Fruit fly (Drosophila melanogaster) whole organism, embryonic: ENCODE results near the gene Cad96Cb.

ENCODE experiments used
- B-H1 ChIP-seq: fragments of 200-800 bp; sonication (Bioruptor generic); IDR thresholded peaks from 3 replicates; pipeline ENCODE4 v1.3.6; 2022; ENCODE audit warnings: missing biosample characterization, missing genetic modification characterization
- BtbVII ChIP-seq: fragments of 200-800 bp; sonication (Bioruptor generic); optimal IDR thresholded peaks from 3 replicates; lab custom pipeline; 2017; ENCODE audit warnings: missing biosample characterization, mild to moderate bottlenecking, missing genetic modification characterization
- C15 ChIP-seq: fragments of 200-800 bp; sonication (Bioruptor generic); IDR thresholded peaks from 3 replicates; pipeline ENCODE4 v1.3.6; 2022; ENCODE audit warnings: missing biosample characterization, missing genetic modification characterization
- CG10959 ChIP-seq: fragments of 200-800 bp; sonication (Bioruptor generic); IDR thresholded peaks from 2 replicates; pipeline ENCODE4 v1.3.6; 2022; ENCODE audit warnings: missing biosample characterization, missing genetic modification characterization
- CG11247 ChIP-seq: fragments of 200-800 bp; sonication (Bioruptor generic); IDR thresholded peaks from 2 replicates; pipeline ENCODE4 v1.3.6; 2022; ENCODE audit warnings: missing biosample characterization, missing genetic modification characterization
- CG12299 ChIP-seq: fragments of 200-800 bp; sonication (Bioruptor generic); optimal IDR thresholded peaks from 2 replicates; lab custom pipeline; 2018; ENCODE audit warnings: missing biosample characterization, mild to moderate bottlenecking, missing genetic modification characterization
- CG1233 ChIP-seq: fragments of 200-800 bp; sonication (Bioruptor generic); optimal IDR thresholded peaks from 4 replicates; lab custom pipeline; 2018; ENCODE audit warnings: missing biosample characterization, mild to moderate bottlenecking, missing genetic modification characterization
- CG12391 ChIP-seq: fragments of 200-800 bp; sonication (Bioruptor generic); optimal IDR thresholded peaks from 3 replicates; lab custom pipeline; 2018; ENCODE audit warnings: missing biosample characterization, mild to moderate bottlenecking, missing genetic modification characterization, moderate library complexity
- CG12942 ChIP-seq: fragments of 200-800 bp; sonication (Bioruptor generic); optimal IDR thresholded peaks from 3 replicates; lab custom pipeline; 2016; ENCODE audit warnings: missing biosample characterization, missing genetic modification characterization
- CG15269 ChIP-seq: fragments of 200-800 bp; sonication (Bioruptor generic); optimal IDR thresholded peaks from 2 replicates; lab custom pipeline; 2018; ENCODE audit warnings: missing biosample characterization, mild to moderate bottlenecking, missing genetic modification characterization, moderate library complexity
- CG16813 ChIP-seq: fragments of 200-800 bp; sonication (Bioruptor generic); IDR thresholded peaks from 3 replicates; pipeline ENCODE4 v1.3.6; 2022; ENCODE audit warnings: missing biosample characterization, missing genetic modification characterization; ENCODE audit not compliant: partially characterized antibody
- CG17361 ChIP-seq: fragments of 200-800 bp; sonication (Bioruptor generic); IDR thresholded peaks from 3 replicates; pipeline ENCODE4 v1.3.6; 2022; ENCODE audit warnings: missing biosample characterization, missing genetic modification characterization
- CG17612 ChIP-seq: fragments of 200-800 bp; sonication (Bioruptor generic); IDR thresholded peaks from 2 replicates; pipeline ENCODE4 v1.3.6; 2022; ENCODE audit warnings: missing biosample characterization, missing genetic modification characterization
- CG2202 ChIP-seq: fragments of 200-800 bp; sonication (Bioruptor generic); optimal IDR thresholded peaks from 2 replicates; lab custom pipeline; 2018; ENCODE audit warnings: missing biosample characterization, mild to moderate bottlenecking, missing genetic modification characterization
- CG34376 ChIP-seq: fragments of 200-800 bp; sonication (Bioruptor generic); optimal IDR thresholded peaks from 2 replicates; lab custom pipeline; 2018; ENCODE audit warnings: missing biosample characterization, mild to moderate bottlenecking, missing genetic modification characterization
- CG42726 ChIP-seq: fragments of 200-800 bp; sonication (Bioruptor generic); IDR thresholded peaks from 2 replicates; pipeline ENCODE4 v1.3.6; 2022; ENCODE audit warnings: missing biosample characterization, missing genetic modification characterization; ENCODE audit not compliant: partially characterized antibody
- CG4282 ChIP-seq: fragments of 200-800 bp; sonication (Bioruptor generic); optimal IDR thresholded peaks from 2 replicates; lab custom pipeline; 2016; ENCODE audit warnings: missing biosample characterization, missing genetic modification characterization
- CG4424 ChIP-seq: fragments of 200-800 bp; sonication (Bioruptor generic); optimal IDR thresholded peaks from 3 replicates; lab custom pipeline; 2016; ENCODE audit warnings: missing biosample characterization, missing genetic modification characterization
- CG7928 ChIP-seq: fragments of 200-800 bp; sonication (Bioruptor generic); optimal IDR thresholded peaks from 2 replicates; lab custom pipeline; 2017; ENCODE audit warnings: missing biosample characterization, mild to moderate bottlenecking, missing genetic modification characterization
- CG9932 ChIP-seq: fragments of 200-800 bp; sonication (Bioruptor generic); IDR thresholded peaks from 2 replicates; pipeline ENCODE4 v1.3.6; 2022; ENCODE audit warnings: missing biosample characterization, missing genetic modification characterization
- Elba2 ChIP-seq: fragments of 200-800 bp; sonication (Bioruptor generic); optimal IDR thresholded peaks from 3 replicates; lab custom pipeline; 2016; ENCODE audit warnings: missing biosample characterization, missing genetic modification characterization
- Ets97D ChIP-seq: fragments of 200-800 bp; sonication (Bioruptor generic); optimal IDR thresholded peaks from 3 replicates; lab custom pipeline; 2016; ENCODE audit warnings: missing biosample characterization, missing genetic modification characterization
- Gug ChIP-seq: fragments of 200-800 bp; sonication (Bioruptor generic); IDR thresholded peaks from 4 replicates; pipeline ENCODE4 v1.3.6; 2022; ENCODE audit warnings: missing biosample characterization, missing genetic modification characterization
- Hmx ChIP-seq: fragments of 200-800 bp; sonication (Bioruptor generic); optimal IDR thresholded peaks from 2 replicates; lab custom pipeline; 2016; ENCODE audit warnings: missing biosample characterization, missing genetic modification characterization
- MBD-R2 ChIP-seq: fragments of 200-800 bp; sonication (Bioruptor generic); IDR thresholded peaks from 2 replicates; pipeline ENCODE4 v1.3.6; 2022; ENCODE audit warnings: missing biosample characterization, missing genetic modification characterization
- Nf-YA ChIP-seq: fragments of 200-800 bp; sonication (Bioruptor generic); IDR thresholded peaks from 2 replicates; pipeline ENCODE4 v1.3.6; 2022; ENCODE audit warnings: missing biosample characterization, missing genetic modification characterization
- Oaz ChIP-seq: fragments of 200-800 bp; sonication (Bioruptor generic); IDR thresholded peaks from 2 replicates; pipeline ENCODE4 v1.3.6; 2022; ENCODE audit warnings: missing biosample characterization, missing genetic modification characterization
- Ravus ChIP-seq: fragments of 200-800 bp; sonication (Bioruptor generic); IDR thresholded peaks from 2 replicates; pipeline ENCODE4 v1.3.6; 2022; ENCODE audit warnings: missing biosample characterization, missing genetic modification characterization
- Trl ChIP-seq, 3 experiments: fragments of >200 bp in 2 of 3; fragments of 200-800 bp in 1 of 3; sonication (Bioruptor generic) in 1 of 3; optimal IDR thresholded peaks; 2 replicates in 1 of 3; 3 replicates in 2 of 3; lab custom pipeline; 2016 to 2017; ENCODE audit warnings: missing biosample characterization in 1 of 3, missing genetic modification characterization in 1 of 3
- Xbp1 ChIP-seq: fragments of 200-800 bp; sonication (Bioruptor generic); optimal IDR thresholded peaks from 3 replicates; lab custom pipeline; 2016; ENCODE audit warnings: missing biosample characterization, mild to moderate bottlenecking, missing genetic modification characterization
- aop ChIP-seq: fragments of 200-800 bp; sonication (Bioruptor generic); IDR thresholded peaks from 2 replicates; pipeline ENCODE4 v1.3.6; 2022; ENCODE audit warnings: missing biosample characterization, missing genetic modification characterization
- ash1 ChIP-seq: fragments of 200-800 bp; sonication (Bioruptor generic); optimal IDR thresholded peaks from 2 replicates; lab custom pipeline; 2018; ENCODE audit warnings: missing biosample characterization, mild to moderate bottlenecking, missing genetic modification characterization
- cas ChIP-seq: fragments of 200-800 bp; sonication (Bioruptor generic); IDR thresholded peaks from 2 replicates; pipeline ENCODE4 v1.3.6; 2022; ENCODE audit warnings: missing biosample characterization, missing genetic modification characterization
- cwo ChIP-seq: fragments of 200-800 bp; sonication (Bioruptor generic); optimal IDR thresholded peaks from 3 replicates; lab custom pipeline; 2017; ENCODE audit warnings: missing biosample characterization, missing genetic modification characterization, mild to moderate bottlenecking, moderate library complexity, missing genetic modification reagents
- da ChIP-seq: fragments of 200-800 bp; sonication (Bioruptor generic); optimal IDR thresholded peaks from 2 replicates; lab custom pipeline; 2016; ENCODE audit warnings: missing biosample characterization, missing genetic modification characterization
- dmrt99B ChIP-seq: fragments of 200-800 bp; sonication (Bioruptor generic); optimal IDR thresholded peaks from 2 replicates; lab custom pipeline; 2018; ENCODE audit warnings: missing biosample characterization, mild to moderate bottlenecking, missing genetic modification characterization, moderate library complexity
- fd102C ChIP-seq: fragments of 200-800 bp; sonication (Bioruptor generic); optimal IDR thresholded peaks from 2 replicates; lab custom pipeline; 2018; ENCODE audit warnings: missing biosample characterization, mild to moderate bottlenecking, missing genetic modification characterization, moderate library complexity
- gce ChIP-seq: fragments of 200-800 bp; sonication (Bioruptor generic); IDR thresholded peaks from 3 replicates; pipeline ENCODE4 v1.3.6; 2022; ENCODE audit warnings: missing biosample characterization, missing genetic modification characterization
- her ChIP-seq: fragments of 200-800 bp; sonication (Bioruptor generic); optimal IDR thresholded peaks from 2 replicates; lab custom pipeline; 2016; ENCODE audit warnings: missing biosample characterization, missing genetic modification characterization
- ind ChIP-seq: fragments of 200-800 bp; sonication (Bioruptor generic); optimal IDR thresholded peaks from 3 replicates; lab custom pipeline; 2016; ENCODE audit warnings: missing biosample characterization, missing genetic modification characterization
- insv ChIP-seq, 2 experiments: fragments of 200-800 bp; sonication (Bioruptor generic); optimal IDR thresholded peaks; 3 replicates each; lab custom pipeline; 2016 to 2018; ENCODE audit warnings: missing biosample characterization in 2 of 2, missing genetic modification characterization in 2 of 2
- jing ChIP-seq: fragments of 200-800 bp; sonication (Bioruptor generic); optimal IDR thresholded peaks from 2 replicates; lab custom pipeline; 2018; ENCODE audit warnings: missing biosample characterization, mild to moderate bottlenecking, missing genetic modification characterization
- kah ChIP-seq: fragments of 200-800 bp; sonication (Bioruptor generic); optimal IDR thresholded peaks from 2 replicates; lab custom pipeline; 2018; ENCODE audit warnings: missing biosample characterization, mild to moderate bottlenecking, missing genetic modification characterization
- kni ChIP-seq: fragments of 200-800 bp; sonication (Bioruptor generic); optimal IDR thresholded peaks from 3 replicates; lab custom pipeline; 2017; ENCODE audit warnings: mild to moderate bottlenecking, missing biosample characterization, missing genetic modification reagents, missing genetic modification characterization
- odd ChIP-seq: fragments of 200-800 bp; sonication (Bioruptor generic); optimal IDR thresholded peaks from 2 replicates; lab custom pipeline; 2017; ENCODE audit warnings: missing biosample characterization, mild to moderate bottlenecking, missing genetic modification characterization
- p53 ChIP-seq: fragments of 200-800 bp; sonication (Bioruptor generic); optimal IDR thresholded peaks from 2 replicates; lab custom pipeline; 2016; ENCODE audit warnings: missing biosample characterization, missing genetic modification characterization
- shn ChIP-seq: fragments of 200-800 bp; sonication (Bioruptor generic); optimal IDR thresholded peaks from 3 replicates; lab custom pipeline; 2016; ENCODE audit warnings: missing biosample characterization, missing genetic modification characterization
- trem ChIP-seq: fragments of 200-800 bp; optimal IDR thresholded peaks from 3 replicates; lab custom pipeline; 2019; ENCODE audit warnings: missing biosample characterization, mild to moderate bottlenecking, missing genetic modification characterization, moderate library complexity
- ttk ChIP-seq: fragments of 200-800 bp; sonication (Bioruptor generic); IDR thresholded peaks from 2 replicates; pipeline ENCODE4 v2.1.2; 2022; ENCODE audit warnings: missing biosample characterization, missing genetic modification characterization
- usp ChIP-seq: fragments of >200 bp; optimal IDR thresholded peaks from 2 replicates; lab custom pipeline; 2017; ENCODE audit warnings: missing biosample characterization, missing genetic modification characterization
- wek ChIP-seq: fragments of 200-800 bp; sonication (Bioruptor generic); optimal IDR thresholded peaks from 3 replicates; lab custom pipeline; 2018; ENCODE audit warnings: missing biosample characterization, mild to moderate bottlenecking, missing genetic modification characterization, moderate library complexity

The Cad96Cb gene

DNA sequence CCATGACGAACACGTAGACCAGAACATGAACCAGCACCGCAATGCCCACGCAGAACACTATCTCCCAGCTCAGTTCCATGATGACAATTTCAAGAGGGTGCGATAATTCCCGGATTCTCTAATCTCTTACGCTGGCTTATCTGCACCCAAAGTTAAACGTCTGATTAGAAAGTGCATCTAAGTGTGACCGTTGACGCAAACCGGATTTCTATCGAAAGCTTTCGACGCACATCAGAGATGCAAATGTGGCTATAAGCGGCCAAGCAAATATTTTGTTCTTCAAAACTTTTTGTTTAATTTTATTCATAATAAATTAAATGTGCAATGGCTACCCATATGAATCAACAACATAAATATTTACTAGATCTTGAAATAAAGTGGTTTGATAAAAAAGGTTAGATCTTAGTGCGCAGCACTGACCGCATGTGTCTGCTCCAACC, 30.2 kb upstream of the Cad96Cb start, which contains the start of the genes Kdsr and CG11858 (continued):
- no peak for TF ChIP-seq fd102C (GFP tag; lab: Kevin White, UChicago)
- no peak for TF ChIP-seq Elba2 (GFP tag; lab: Kevin White, UChicago)
- no peak for TF ChIP-seq aop (GFP tag; lab: Robert Waterston, UW)
- peak; percentile 6 for TF ChIP-seq kni (GFP tag; lab: Kevin White, UChicago)
- TF ChIP-seq jing = no peak
- peak; percentile 66 for TF ChIP-seq ind (GFP tag; lab: Kevin White, UChicago)
- TF ChIP-seq CG4424 (GFP tag; lab: Kevin White, UChicago) = peak; percentile 56
- no peak for TF ChIP-seq dmrt99B
- TF ChIP-seq CG17612 (GFP tag; lab: Robert Waterston, UW) = no peak
- no peak for TF ChIP-seq CG16813 (GFP tag; lab: Robert Waterston, UW)
- no peak for TF ChIP-seq gce
- peak; percentile 1 for TF ChIP-seq kah (GFP tag; lab: Kevin White, UChicago)
- peak; percentile 30 for TF ChIP-seq her
- TF ChIP-seq ttk (GFP tag; lab: Robert Waterston, UW) = peak; percentile 43; the same call in 1 of the 2 replicates
- peak; percentile 25 for TF ChIP-seq wek (GFP tag; lab: Kevin White, UChicago)
- TF ChIP-seq MBD-R2 (GFP tag; lab: Robert Waterston, UW) = peak; percentile 86
- TF ChIP-seq CG12391 = peak; percentile 79
- peak in 1 of 2 experiments; percentile 81 for TF ChIP-seq insv (GFP tag; optimal IDR thresholded peaks at IDR 0.05; lab: Kevin White, UChicago)
- TF ChIP-seq Trl (optimal IDR thresholded peaks at IDR 0.05; lab: Kevin White, UChicago) = no peak
- peak; percentile 36 for TF ChIP-seq Trl (GFP tag; optimal IDR thresholded peaks at IDR 0.05; lab: Kevin White, UChicago)
- peak; percentile 80 for TF ChIP-seq CG9932 (GFP tag; lab: Robert Waterston, UW)
- TF ChIP-seq shn (GFP tag; lab: Kevin White, UChicago) = peak; percentile 59
- peak; percentile 75 for TF ChIP-seq Xbp1
- TF ChIP-seq Ets97D = peak; percentile 71
- no peak for TF ChIP-seq Nf-YA (GFP tag; lab: Robert Waterston, UW)
- TF ChIP-seq CG34376 (GFP tag; lab: Kevin White, UChicago) = peak; percentile 77
- TF ChIP-seq Hmx = no peak
- peak; percentile 11; the same call in 1 of the 2 replicates for TF ChIP-seq Ravus (GFP tag; lab: Robert Waterston, UW)
- TF ChIP-seq usp (GFP tag; lab: Kevin White, UChicago) = no peak
- no peak for TF ChIP-seq odd (GFP tag; lab: Kevin White, UChicago)
- TF ChIP-seq CG15269 = no peak
- TF ChIP-seq CG1233 = peak; percentile 25
- TF ChIP-seq CG10959 = 0 out of 2 replicates have a peak, but pooled peaks have one; percentile 34
- TF ChIP-seq cas (GFP tag; lab: Robert Waterston, UW) = peak; percentile 52; the same call in 1 of the 2 replicates
- no peak for TF ChIP-seq CG4282 (GFP tag; lab: Kevin White, UChicago)
- TF ChIP-seq B-H1 (GFP tag; lab: Robert Waterston, UW) = peak; percentile 43; the same call in 2 of the 3 replicates
- peak; percentile 7 for TF ChIP-seq CG2202 (tag; lab: Kevin White, UChicago)
- peak; percentile 49 for TF ChIP-seq CG12942
- TF ChIP-seq Gug = no peak
- no peak for TF ChIP-seq p53 (GFP tag; lab: Kevin White, UChicago)
- no peak for TF ChIP-seq BtbVII
- TF ChIP-seq CG11247 (GFP tag; lab: Robert Waterston, UW) = 0 out of 2 replicates have a peak, but pooled peaks have one; percentile 18
- no peak for TF ChIP-seq C15
- peak; percentile 12 for TF ChIP-seq cwo (GFP tag; lab: Kevin White, UChicago)
- no peak for TF ChIP-seq ash1 (GFP tag; lab: Kevin White, UChicago)
- peak; percentile 38 for TF ChIP-seq trem (tag; lab: Kevin White, UChicago)
- peak; percentile 49 for TF ChIP-seq CG12299
- no peak for TF ChIP-seq da (GFP tag; lab: Kevin White, UChicago)
- no peak for TF ChIP-seq CG42726
- no peak for TF ChIP-seq Oaz (GFP tag; lab: Robert Waterston, UW)
- no peak for TF ChIP-seq CG7928 (GFP tag; lab: Kevin White, UChicago)
- no peak; the same call in 2 of the 3 replicates for TF ChIP-seq CG17361 (GFP tag; lab: Robert Waterston, UW)
